Fruit fly (Drosophila melanogaster): ENCODE measurements around the gene mah.

- TF ChIP-seq CG32767 (GFP tag; IDR thresholded peaks at IDR 0.05): no peak
- TF ChIP-seq tll (GFP tag; optimal IDR thresholded peaks at IDR 0.05): no peak
- TF ChIP-seq CG5180 (GFP tag; optimal IDR thresholded peaks at IDR 0.05): no peak
- TF ChIP-seq CG1024 (GFP tag; IDR thresholded peaks at IDR 0.05): no peak
These were observed 22.5 kb upstream of the mah start, which contains the start of gene Trf4-2 for dm6 chr3R:24924916-24925315.

All from whole organism, embryonic.